Fruit fly (Drosophila melanogaster) whole organism, pupa: ENCODE data around the gene elfless.
A peak's percentile ranks its signal among the peaks of the same experiment; 100 is the strongest.

ENCODE experiments used
- CG10348 ChIP-seq: fragments of 200-800 bp; sonication (Bioruptor generic); IDR thresholded peaks from 2 replicates; pipeline ENCODE4 v1.3.6; 2022; ENCODE audit warnings: missing biosample characterization, missing genetic modification characterization
- CG12605 ChIP-seq: fragments of 200-800 bp; sonication (Bioruptor generic); IDR thresholded peaks from 2 replicates; pipeline ENCODE4 v1.3.6; 2022; ENCODE audit warnings: missing biosample characterization, missing genetic modification characterization
- CG13204 ChIP-seq: fragments of 200-800 bp; sonication (Bioruptor generic); optimal IDR thresholded peaks from 2 replicates; lab custom pipeline; 2018; ENCODE audit warnings: missing biosample characterization, mild to moderate bottlenecking, missing genetic modification characterization, moderate library complexity
- CG14655 ChIP-seq: fragments of 200-800 bp; sonication (Bioruptor generic); optimal IDR thresholded peaks from 3 replicates; lab custom pipeline; 2017; ENCODE audit warnings: mild to moderate bottlenecking, missing biosample characterization, missing genetic modification reagents, missing genetic modification characterization
- CG15710 ChIP-seq: fragments of 200-800 bp; sonication (Bioruptor generic); optimal IDR thresholded peaks from 2 replicates; lab custom pipeline; 2018; ENCODE audit warnings: missing biosample characterization, mild to moderate bottlenecking, missing genetic modification characterization, moderate library complexity
- CG17806 ChIP-seq: fragments of 200-800 bp; sonication (Bioruptor generic); optimal IDR thresholded peaks from 2 replicates; lab custom pipeline; 2018; ENCODE audit warnings: missing biosample characterization, mild to moderate bottlenecking, missing genetic modification characterization, moderate library complexity
- CG32121 ChIP-seq: fragments of 200-800 bp; sonication (Bioruptor generic); IDR thresholded peaks from 2 replicates; pipeline ENCODE4 v1.3.6; 2022; ENCODE audit warnings: missing biosample characterization, missing genetic modification characterization
- CG34367 ChIP-seq: fragments of 200-800 bp; sonication (Bioruptor generic); optimal IDR thresholded peaks from 2 replicates; lab custom pipeline; 2018; ENCODE audit warnings: missing biosample characterization, mild to moderate bottlenecking, missing genetic modification characterization
- CG4496 ChIP-seq: fragments of 200-800 bp; sonication (Bioruptor generic); IDR thresholded peaks from 3 replicates; pipeline ENCODE4 v1.3.6; 2022; ENCODE audit warnings: missing biosample characterization, missing genetic modification characterization
- CG8159 ChIP-seq: fragments of 200-800 bp; sonication (Bioruptor generic); optimal IDR thresholded peaks from 3 replicates; lab custom pipeline; 2018; ENCODE audit warnings: missing biosample characterization, mild to moderate bottlenecking, missing genetic modification characterization, moderate library complexity
- CG8301 ChIP-seq: fragments of 200-800 bp; sonication (Bioruptor generic); optimal IDR thresholded peaks from 2 replicates; lab custom pipeline; 2018; ENCODE audit warnings: missing biosample characterization, mild to moderate bottlenecking, missing genetic modification characterization
- CG9948 ChIP-seq: fragments of 200-800 bp; sonication (Bioruptor generic); optimal IDR thresholded peaks from 2 replicates; lab custom pipeline; 2018; ENCODE audit warnings: missing biosample characterization, mild to moderate bottlenecking, missing genetic modification characterization, moderate library complexity
- D1 ChIP-seq: fragments of 200-800 bp; sonication (Bioruptor generic); optimal IDR thresholded peaks from 2 replicates; lab custom pipeline; 2018; ENCODE audit warnings: missing biosample characterization, mild to moderate bottlenecking, missing genetic modification characterization, moderate library complexity
- EcR ChIP-seq: fragments of 200-800 bp; sonication (Bioruptor generic); optimal IDR thresholded peaks from 3 replicates; lab custom pipeline; 2019; ENCODE audit warnings: missing biosample characterization, missing genetic modification characterization, mild to moderate bottlenecking, moderate library complexity, missing genetic modification reagents
- Ets98B ChIP-seq: fragments of 200-800 bp; sonication (Bioruptor generic); IDR thresholded peaks from 2 replicates; pipeline ENCODE4 v1.3.6; 2022; ENCODE audit warnings: missing biosample characterization, missing genetic modification characterization
- Pif1A ChIP-seq: fragments of 200-800 bp; sonication (Bioruptor generic); optimal IDR thresholded peaks from 3 replicates; lab custom pipeline; 2016; ENCODE audit warnings: missing biosample characterization, missing genetic modification characterization
- Pif1B ChIP-seq: fragments of 200-800 bp; sonication (Bioruptor generic); optimal IDR thresholded peaks from 3 replicates; lab custom pipeline; 2016; ENCODE audit warnings: missing biosample characterization, missing genetic modification characterization
- Snoo ChIP-seq: fragments of 200-800 bp; sonication (Bioruptor generic); optimal IDR thresholded peaks from 3 replicates; lab custom pipeline; 2017; ENCODE audit warnings: missing biosample characterization, mild to moderate bottlenecking, missing genetic modification characterization, inconsistent platforms
- fd96Ca ChIP-seq: fragments of 200-800 bp; sonication (Bioruptor generic); IDR thresholded peaks from 3 replicates; pipeline ENCODE4 v1.3.6; 2022; ENCODE audit warnings: missing biosample characterization, missing genetic modification characterization
- gl ChIP-seq: fragments of 200-800 bp; sonication (Bioruptor generic); optimal IDR thresholded peaks from 2 replicates; lab custom pipeline; 2018; ENCODE audit warnings: missing biosample characterization, mild to moderate bottlenecking, missing genetic modification characterization
- rn ChIP-seq: fragments of 200-800 bp; sonication (Bioruptor generic); IDR thresholded peaks from 2 replicates; pipeline ENCODE4 v1.3.6; 2022; ENCODE audit warnings: missing biosample characterization, missing genetic modification characterization

The elfless gene

DNA sequence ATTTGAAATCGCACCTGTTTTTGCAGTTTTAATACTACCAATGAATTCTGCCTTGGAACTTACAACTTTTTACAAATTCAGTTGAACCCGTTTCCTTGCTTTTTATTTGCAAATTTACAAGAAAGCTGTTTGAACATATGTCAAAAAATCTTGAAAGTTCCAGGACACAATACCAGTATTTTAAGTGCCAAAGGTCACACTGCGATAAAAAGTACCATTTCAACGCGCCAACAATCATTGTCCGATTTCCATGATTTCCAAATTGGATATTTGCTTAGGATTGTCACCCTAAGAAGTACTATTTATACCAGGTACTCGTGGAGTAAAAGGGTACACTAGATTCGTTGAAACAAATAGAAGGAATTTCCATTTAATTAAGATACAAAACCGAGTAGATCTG is at the start of gene elfless:
Gene elfless (minus strand): TSS at position 101 of the 400 bp plus-strand sequence.
- TF ChIP-seq Snoo (tag; lab: Kevin White, UChicago), result no peak
- no peak for TF ChIP-seq CG8301 (tag; lab: Kevin White, UChicago)
- TF ChIP-seq fd96Ca (GFP tag; lab: Robert Waterston, UW), result no peak
- no peak for TF ChIP-seq CG10348
- no peak for TF ChIP-seq CG15710 (tag; lab: Kevin White, UChicago)
- no peak for TF ChIP-seq rn (GFP tag; lab: Robert Waterston, UW)
- no peak for TF ChIP-seq CG32121 (GFP tag; lab: Robert Waterston, UW)
- TF ChIP-seq CG8159 (tag; lab: Kevin White, UChicago), result no peak

DNA sequence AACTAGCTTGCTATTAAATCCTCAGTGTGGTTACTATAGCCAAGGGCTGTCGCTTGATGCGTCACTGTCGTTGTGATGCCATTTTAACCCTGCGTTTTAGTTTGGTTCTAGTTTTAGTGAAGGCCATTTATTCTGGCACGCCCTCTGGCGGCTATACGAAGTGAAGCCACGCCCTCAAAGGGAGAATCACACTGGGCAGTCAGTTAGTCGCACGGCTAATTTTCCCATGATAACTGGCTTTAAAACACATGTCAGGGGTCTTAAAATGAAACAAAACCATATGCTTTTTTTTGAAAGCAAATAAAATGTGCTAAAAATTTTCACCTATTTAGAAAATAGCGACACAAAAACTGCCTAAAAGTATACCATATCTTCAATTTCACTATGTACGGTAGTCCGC is 21.5 kb upstream of the elfless start:
- TF ChIP-seq gl (tag; lab: Kevin White, UChicago), result no peak
- no peak for TF ChIP-seq fd96Ca (GFP tag; lab: Robert Waterston, UW)
- no peak for TF ChIP-seq CG14655 (GFP tag; lab: Kevin White, UChicago)
- no peak for TF ChIP-seq CG17806 (tag; lab: Kevin White, UChicago)
- no peak for TF ChIP-seq Snoo (tag; lab: Kevin White, UChicago)
- no peak for TF ChIP-seq CG32121 (GFP tag; lab: Robert Waterston, UW)
- no peak for TF ChIP-seq CG34367 (tag; lab: Kevin White, UChicago)
- TF ChIP-seq CG4496 (GFP tag; lab: Robert Waterston, UW), result no peak
- TF ChIP-seq CG12605 (GFP tag; lab: Robert Waterston, UW), result no peak
- TF ChIP-seq CG10348, result no peak
- TF ChIP-seq CG15710 (tag; lab: Kevin White, UChicago), result no peak
- no peak for TF ChIP-seq CG13204
- no peak for TF ChIP-seq EcR (GFP tag; lab: Kevin White, UChicago)
- no peak for TF ChIP-seq Pif1B

DNA sequence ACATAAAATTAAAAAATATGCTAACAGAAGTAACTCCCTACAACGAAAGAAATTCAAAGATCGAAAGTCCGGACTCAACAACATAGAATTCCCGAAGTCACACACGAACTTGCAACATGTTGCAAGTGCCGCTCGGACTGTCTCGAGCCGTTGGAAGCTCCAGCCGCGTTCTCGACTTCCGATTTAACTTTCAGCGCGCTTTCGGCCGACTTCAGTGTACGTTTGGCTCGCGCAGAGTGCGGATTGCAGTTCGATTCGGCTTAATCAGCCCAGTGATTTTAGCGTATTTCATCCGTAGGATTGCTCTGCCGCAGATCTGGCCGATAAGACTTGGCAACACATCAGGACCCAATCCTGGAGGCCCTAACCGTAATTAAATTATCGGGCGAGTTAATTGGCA is 893 bp upstream of the elfless start, which contains the start of gene rdo:
Gene rdo (plus strand): TSS at position 213 of the 400 bp plus-strand sequence.
- TF ChIP-seq CG8159 (tag; lab: Kevin White, UChicago) (no peak), CG4496 (GFP tag; lab: Robert Waterston, UW) (peak; percentile 68; the same call in 2 of the 3 replicates)

DNA sequence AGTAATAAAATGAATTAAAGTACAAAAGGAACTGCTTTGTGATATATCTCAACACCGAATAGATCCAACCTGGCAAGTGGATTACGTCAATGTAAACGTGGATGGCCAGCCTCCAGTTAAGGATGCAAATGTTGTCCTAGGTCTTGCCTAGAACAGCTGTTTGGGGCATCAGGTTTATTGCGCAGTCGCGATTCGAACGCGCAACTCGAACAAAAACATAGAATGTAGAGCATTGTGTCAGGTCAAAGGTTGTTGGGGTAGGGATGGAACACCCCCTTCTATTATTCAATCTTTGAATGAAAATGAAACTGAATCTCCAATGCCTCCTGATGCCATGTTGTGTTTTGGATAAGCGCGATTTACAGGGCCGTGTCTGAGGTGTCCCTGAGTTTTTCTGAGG is 1.6 kb downstream of the elfless start:
- TF ChIP-seq CG13204, result no peak
- no peak for TF ChIP-seq EcR (GFP tag; lab: Kevin White, UChicago)
- no peak for TF ChIP-seq CG8159 (tag; lab: Kevin White, UChicago)
- no peak for TF ChIP-seq CG17806 (tag; lab: Kevin White, UChicago)
- TF ChIP-seq CG34367 (tag; lab: Kevin White, UChicago), result no peak
- no peak for TF ChIP-seq CG12605 (GFP tag; lab: Robert Waterston, UW)
- no peak for TF ChIP-seq CG8301 (tag; lab: Kevin White, UChicago)
- TF ChIP-seq CG14655 (GFP tag; lab: Kevin White, UChicago), result no peak
- TF ChIP-seq Pif1B, result no peak
- no peak for TF ChIP-seq gl (tag; lab: Kevin White, UChicago)
- TF ChIP-seq Pif1A (GFP tag; lab: Kevin White, UChicago), result no peak
- TF ChIP-seq fd96Ca (GFP tag; lab: Robert Waterston, UW), result no peak
- no peak for TF ChIP-seq rn (GFP tag; lab: Robert Waterston, UW)
- TF ChIP-seq CG4496 (GFP tag; lab: Robert Waterston, UW), result no peak
- no peak for TF ChIP-seq D1 (tag; lab: Kevin White, UChicago)
- TF ChIP-seq Ets98B (GFP tag; lab: Robert Waterston, UW), result no peak
- TF ChIP-seq CG15710 (tag; lab: Kevin White, UChicago), result no peak
- no peak for TF ChIP-seq CG32121 (GFP tag; lab: Robert Waterston, UW)

DNA sequence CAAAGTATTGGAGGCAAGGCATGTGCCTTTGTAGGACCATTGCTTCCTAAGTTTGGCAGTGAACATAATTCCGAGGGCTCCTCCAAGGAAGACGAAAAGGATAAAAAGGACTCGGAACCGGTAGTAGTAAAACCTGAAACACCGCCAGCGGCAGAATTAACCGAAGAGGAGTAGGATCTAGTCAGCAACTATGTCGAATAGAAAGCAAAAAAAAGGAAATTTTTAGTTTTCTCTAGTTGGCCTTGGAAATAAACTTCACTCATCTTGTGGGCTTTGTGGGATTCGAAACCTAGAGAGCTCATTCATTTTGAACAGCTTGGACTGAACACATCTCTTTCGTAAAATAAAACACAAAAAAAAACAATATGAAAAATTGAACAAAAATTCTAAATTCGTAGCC is 2.6 kb downstream of the elfless start, which contains the start of gene CG31740:
Gene CG31740 (plus strand): TSS at position 301 of the 400 bp plus-strand sequence.
- TF ChIP-seq CG34367 (tag; lab: Kevin White, UChicago) (no peak), CG14655 (GFP tag; lab: Kevin White, UChicago) (no peak), CG4496 (GFP tag; lab: Robert Waterston, UW) (no peak), CG10348 (no peak), CG8301 (tag; lab: Kevin White, UChicago) (no peak), CG12605 (GFP tag; lab: Robert Waterston, UW) (no peak), CG32121 (GFP tag; lab: Robert Waterston, UW) (no peak), rn (GFP tag; lab: Robert Waterston, UW) (no peak), CG9948 (tag; lab: Kevin White, UChicago) (no peak), fd96Ca (GFP tag; lab: Robert Waterston, UW) (no peak), D1 (tag; lab: Kevin White, UChicago) (no peak), EcR (GFP tag; lab: Kevin White, UChicago) (no peak), CG8159 (tag; lab: Kevin White, UChicago) (no peak), Pif1A (GFP tag; lab: Kevin White, UChicago) (no peak), CG13204 (no peak), Ets98B (GFP tag; lab: Robert Waterston, UW) (no peak), CG15710 (tag; lab: Kevin White, UChicago) (no peak)

DNA sequence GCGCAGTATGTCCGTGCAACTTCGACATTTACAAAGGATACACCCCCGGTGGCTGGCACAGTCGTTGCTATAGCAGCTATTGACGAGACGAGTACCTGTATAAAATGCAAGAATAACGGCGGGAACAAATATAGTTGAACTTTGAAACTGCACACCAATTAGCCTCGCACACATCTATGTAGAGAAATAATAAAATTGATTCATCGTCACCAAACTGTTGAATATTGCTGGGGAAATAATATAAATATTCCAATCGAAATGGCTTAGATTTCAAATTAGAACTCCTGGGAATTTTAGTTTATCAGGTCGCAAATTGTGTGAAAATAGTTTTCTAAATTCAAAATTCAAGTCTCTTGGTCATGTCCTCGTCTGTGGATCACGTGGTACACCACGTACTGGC is 3.6 kb downstream of the elfless start, which contains the start of the genes CG42634 and CG42635:
Gene CG42634 (plus strand): TSS at position 301 of the 400 bp plus-strand sequence.
Gene CG42635 (plus strand): TSS at position 301 of the 400 bp plus-strand sequence.
- TF ChIP-seq fd96Ca (GFP tag; lab: Robert Waterston, UW) (no peak), D1 (tag; lab: Kevin White, UChicago) (no peak), Pif1A (GFP tag; lab: Kevin White, UChicago) (no peak), CG17806 (tag; lab: Kevin White, UChicago) (no peak), CG10348 (no peak)
- TF ChIP-seq, all 21 proteins: peak for 0
